Fruit fly (Drosophila melanogaster): Measurements from ENCODE around the gene CG2202.

Gene CG2202

dm6 chrX:10806718-10807412 lies 41.7 kb upstream of the CG2202 start (continued):
- TF ChIP-seq CG10979 (tag; optimal IDR thresholded peaks at IDR 0.05) (no peak), esg (GFP tag; conservative IDR thresholded peaks at IDR 0.05) (no peak), Drgx (GFP tag; IDR thresholded peaks at IDR 0.05) (no peak), chif (GFP tag; optimal IDR thresholded peaks at IDR 0.05) (no peak), CG6813 (GFP tag; optimal IDR thresholded peaks at IDR 0.05) (no peak), CG10543 (GFP tag; optimal IDR thresholded peaks at IDR 0.05) (no peak), CG9437 (GFP tag; optimal IDR thresholded peaks at IDR 0.05) (peak; percentile 98), en (GFP tag; optimal IDR thresholded peaks at IDR 0.05) (no peak), CG11456 (GFP tag; IDR thresholded peaks at IDR 0.05) (no peak), amos (GFP tag; IDR thresholded peaks at IDR 0.05; ENCODE audit: partially characterized antibody) (no peak), CG1529 (GFP tag; optimal IDR thresholded peaks at IDR 0.05) (no peak), CG9817 (tag; optimal IDR thresholded peaks at IDR 0.05) (no peak), CG6683 (GFP tag; optimal IDR thresholded peaks at IDR 0.05) (no peak), danr (GFP tag; IDR thresholded peaks at IDR 0.05) (no peak), CG12659 (GFP tag; optimal IDR thresholded peaks at IDR 0.05) (peak; percentile 0), Gug (GFP tag; IDR thresholded peaks at IDR 0.05) (no peak), exex (tag; optimal IDR thresholded peaks at IDR 0.05) (no peak), peb (GFP tag; IDR thresholded peaks at IDR 0.05) (no peak), Camta (GFP tag; optimal IDR thresholded peaks at IDR 0.05) (no peak), hth (optimal IDR thresholded peaks at IDR 0.05) (no peak), CG15269 (tag; optimal IDR thresholded peaks at IDR 0.05) (no peak), stwl (tag; optimal IDR thresholded peaks at IDR 0.05) (peak; percentile 1), CG9215 (GFP tag; IDR thresholded peaks at IDR 0.05) (no peak), Elba2 (GFP tag; optimal IDR thresholded peaks at IDR 0.05) (peak; percentile 71), CG2116 (GFP tag; optimal IDR thresholded peaks at IDR 0.05) (no peak), CG14667 (GFP tag; IDR thresholded peaks at IDR 0.05) (no peak), Dip3 (GFP tag; optimal IDR thresholded peaks at IDR 0.05) (no peak), Asciz (GFP tag; optimal IDR thresholded peaks at IDR 0.05) (no peak), CG3163 (GFP tag; optimal IDR thresholded peaks at IDR 0.05) (peak; percentile 25), CG2875 (GFP tag; optimal IDR thresholded peaks at IDR 0.05) (no peak), GATAe (GFP tag; conservative IDR thresholded peaks at IDR 0.05) (no peak), twi (tag; optimal IDR thresholded peaks at IDR 0.05) (no peak), CG1603 (tag; optimal IDR thresholded peaks at IDR 0.05) (no peak), trem (tag; optimal IDR thresholded peaks at IDR 0.05) (no peak), ERR (GFP tag; optimal IDR thresholded peaks at IDR 0.05) (no peak), CG10209 (GFP tag; optimal IDR thresholded peaks at IDR 0.05) (no peak), Tbp (GFP tag; optimal IDR thresholded peaks at IDR 0.05) (no peak), CG43689 (GFP tag; IDR thresholded peaks at IDR 0.05) (no peak), HLH54F (GFP tag; optimal IDR thresholded peaks at IDR 0.05) (no peak), CG11504 (tag; optimal IDR thresholded peaks at IDR 0.05) (peak; percentile 8), Hr39 (optimal IDR thresholded peaks at IDR 0.05) (no peak), cato (GFP tag; optimal IDR thresholded peaks at IDR 0.05; ENCODE audit: borderline replicate concordance) (no peak), h (optimal IDR thresholded peaks at IDR 0.05) (no peak), Dek (tag; optimal IDR thresholded peaks at IDR 0.05) (no peak), CG18476 (GFP tag; optimal IDR thresholded peaks at IDR 0.05) (no peak), gem (tag; optimal IDR thresholded peaks at IDR 0.05) (peak; percentile 8), chn (GFP tag; optimal IDR thresholded peaks at IDR 0.05) (no peak), ewg (GFP tag; optimal IDR thresholded peaks at IDR 0.05) (no peak), CG2678 (tag; optimal IDR thresholded peaks at IDR 0.05) (peak; percentile 3), CG33557 (GFP tag; optimal IDR thresholded peaks at IDR 0.05) (no peak), CG3838 (GFP tag; optimal IDR thresholded peaks at IDR 0.05) (no peak)
